Worm (Caenorhabditis elegans) whole organism, L4/young adult: Measurements from ENCODE around the gene tsp-11.

Source experiments
- dao-5 ChIP-seq: sonication (generic microtip); optimal IDR thresholded peaks from 2 replicates; lab custom pipeline; 2016; ENCODE audit warnings: missing genotype, missing genetic modification characterization, moderate library complexity, missing compliant biosample characterization
- him-1 ChIP-seq: sonication (generic microtip); optimal IDR thresholded peaks from 2 replicates; lab custom pipeline; 2016; ENCODE audit warnings: missing genotype, missing genetic modification reagents, missing genetic modification characterization, missing compliant biosample characterization

DNA sequence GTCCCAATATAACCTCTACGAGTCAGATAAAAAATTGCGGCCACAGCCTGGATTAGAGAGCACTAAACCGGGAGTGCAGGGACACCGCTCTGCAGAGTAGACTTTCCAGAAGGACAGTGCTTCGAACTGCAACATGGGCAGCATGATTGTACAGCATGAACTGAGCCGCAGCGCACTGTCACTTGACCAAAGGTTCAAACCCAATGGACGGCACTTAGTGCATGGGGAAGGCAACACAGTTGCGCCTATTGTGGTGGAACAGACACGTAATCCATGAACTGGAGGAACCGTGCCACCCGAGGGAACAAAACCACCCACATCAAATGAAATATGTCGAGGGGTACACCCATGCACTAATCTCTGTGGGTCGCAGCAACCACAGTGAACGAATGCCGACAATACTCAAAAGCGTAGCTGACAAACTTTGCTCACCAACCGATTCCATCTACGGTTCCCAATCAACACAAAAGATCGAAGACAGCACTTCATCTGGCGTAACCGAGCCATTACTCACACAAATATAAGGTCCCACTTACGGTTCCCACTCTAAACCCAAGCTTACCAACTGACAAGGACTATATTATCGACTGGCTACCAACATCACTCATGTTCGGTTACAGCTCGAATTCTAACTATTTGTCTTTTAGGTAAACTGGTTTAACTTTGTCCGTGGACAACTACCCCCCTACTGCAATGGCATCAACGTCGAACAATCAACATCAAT lies 32.6 kb downstream of the tsp-11 start:
- TF ChIP-seq him-1 (tag; lab: Kevin White, UChicago) (no peak), dao-5 (tag; lab: Kevin White, UChicago) (no peak)
